Fruit fly (Drosophila melanogaster) whole organism, embryonic: ENCODE results near the gene CG7530.

Experiments
- BtbVII ChIP-seq: fragments of 200-800 bp; sonication (Bioruptor generic); optimal IDR thresholded peaks from 3 replicates; lab custom pipeline; 2017; ENCODE audit warnings: missing biosample characterization, mild to moderate bottlenecking, missing genetic modification characterization
- Bteb2 ChIP-seq: fragments of 200-800 bp; sonication (Bioruptor generic); optimal IDR thresholded peaks from 2 replicates; lab custom pipeline; 2016; ENCODE audit warnings: missing biosample characterization, missing genetic modification characterization
- CG10274 ChIP-seq: fragments of 200-800 bp; sonication (Bioruptor generic); optimal IDR thresholded peaks from 3 replicates; lab custom pipeline; 2017; ENCODE audit warnings: missing biosample characterization, mild to moderate bottlenecking, missing genetic modification characterization
- CG11247 ChIP-seq: fragments of 200-800 bp; sonication (Bioruptor generic); IDR thresholded peaks from 2 replicates; pipeline ENCODE4 v1.3.6; 2022; ENCODE audit warnings: missing biosample characterization, missing genetic modification characterization
- CG11695 ChIP-seq: fragments of 200-800 bp; sonication (Bioruptor generic); IDR thresholded peaks from 3 replicates; pipeline ENCODE4 v1.3.6; 2022; ENCODE audit warnings: missing biosample characterization, missing genetic modification characterization
- CG14014 ChIP-seq: fragments of 200-800 bp; sonication (Bioruptor generic); IDR thresholded peaks from 2 replicates; pipeline ENCODE4 v1.3.6; 2022; ENCODE audit warnings: missing biosample characterization, missing genetic modification characterization
- CG14441 ChIP-seq: fragments of 200-800 bp; sonication (Bioruptor generic); IDR thresholded peaks from 2 replicates; pipeline ENCODE4 v1.3.6; 2022; ENCODE audit warnings: missing biosample characterization, missing genetic modification characterization
- CG14860 ChIP-seq: fragments of 200-800 bp; sonication (Bioruptor generic); IDR thresholded peaks from 3 replicates; pipeline ENCODE4 v1.3.6; 2022; ENCODE audit warnings: missing biosample characterization, missing genetic modification characterization; ENCODE audit not compliant: partially characterized antibody
- CG1602 ChIP-seq: fragments of 200-800 bp; sonication (Bioruptor generic); optimal IDR thresholded peaks from 3 replicates; lab custom pipeline; 2016; ENCODE audit warnings: missing biosample characterization, missing genetic modification characterization
- CG1647 ChIP-seq: fragments of 200-800 bp; sonication (Bioruptor generic); optimal IDR thresholded peaks from 3 replicates; lab custom pipeline; 2016; ENCODE audit warnings: missing biosample characterization, missing genetic modification characterization
- CG17612 ChIP-seq: fragments of 200-800 bp; sonication (Bioruptor generic); IDR thresholded peaks from 2 replicates; pipeline ENCODE4 v1.3.6; 2022; ENCODE audit warnings: missing biosample characterization, missing genetic modification characterization
- CG2129 ChIP-seq: fragments of 200-800 bp; sonication (Bioruptor generic); IDR thresholded peaks from 2 replicates; pipeline ENCODE4 v1.3.6; 2022; ENCODE audit warnings: missing biosample characterization, missing genetic modification characterization; ENCODE audit not compliant: partially characterized antibody
- CG30020 ChIP-seq: fragments of 200-800 bp; optimal IDR thresholded peaks from 2 replicates; lab custom pipeline; 2019; ENCODE audit warnings: missing biosample characterization, mild to moderate bottlenecking, missing genetic modification characterization, moderate library complexity
- CG31388 ChIP-seq: fragments of 200-800 bp; sonication (Bioruptor generic); optimal IDR thresholded peaks from 2 replicates; lab custom pipeline; 2016; ENCODE audit warnings: missing biosample characterization, missing genetic modification characterization
- CG3163 ChIP-seq: fragments of 200-800 bp; sonication (Bioruptor generic); optimal IDR thresholded peaks from 3 replicates; lab custom pipeline; 2016; ENCODE audit warnings: missing biosample characterization, missing genetic modification characterization
- CG3407 ChIP-seq: fragments of 200-800 bp; sonication (Bioruptor generic); optimal IDR thresholded peaks from 2 replicates; lab custom pipeline; 2018; ENCODE audit warnings: missing biosample characterization, mild to moderate bottlenecking, missing genetic modification characterization
- CG43689 ChIP-seq: fragments of 200-800 bp; sonication (Bioruptor generic); IDR thresholded peaks from 2 replicates; pipeline ENCODE4 v1.3.6; 2022; ENCODE audit warnings: missing biosample characterization, missing genetic modification characterization
- CG5953 ChIP-seq: fragments of 200-800 bp; sonication (Bioruptor generic); IDR thresholded peaks from 2 replicates; pipeline ENCODE4 v1.3.6; 2022; ENCODE audit warnings: missing biosample characterization, missing genetic modification characterization
- CG8924 ChIP-seq: fragments of 200-800 bp; optimal IDR thresholded peaks from 3 replicates; lab custom pipeline; 2019; ENCODE audit warnings: missing biosample characterization, mild to moderate bottlenecking, missing genetic modification characterization, moderate library complexity
- CG8944 ChIP-seq: fragments of 200-800 bp; sonication (Bioruptor generic); optimal IDR thresholded peaks from 3 replicates; lab custom pipeline; 2016; ENCODE audit warnings: missing biosample characterization, missing genetic modification characterization
- Camta ChIP-seq: fragments of 200-800 bp; sonication (Bioruptor generic); optimal IDR thresholded peaks from 2 replicates; lab custom pipeline; 2016; ENCODE audit warnings: missing biosample characterization, missing genetic modification characterization
- D19B ChIP-seq: fragments of 200-800 bp; sonication (Bioruptor generic); optimal IDR thresholded peaks from 2 replicates; lab custom pipeline; 2017; ENCODE audit warnings: missing biosample characterization, mild to moderate bottlenecking, missing genetic modification characterization
- Deaf1 ChIP-seq: fragments of 200-800 bp; optimal IDR thresholded peaks from 3 replicates; lab custom pipeline; 2019; ENCODE audit warnings: missing biosample characterization, mild to moderate bottlenecking, missing genetic modification characterization, moderate library complexity
- Dll ChIP-seq: fragments of 200-800 bp; sonication (Bioruptor generic); IDR thresholded peaks from 4 replicates; pipeline ENCODE4 v1.3.6; 2022; ENCODE audit warnings: missing biosample characterization, missing genetic modification characterization; ENCODE audit not compliant: partially characterized antibody
- Hmx ChIP-seq: fragments of 200-800 bp; sonication (Bioruptor generic); optimal IDR thresholded peaks from 2 replicates; lab custom pipeline; 2016; ENCODE audit warnings: missing biosample characterization, missing genetic modification characterization
- Hr39 ChIP-seq: fragments of >200 bp; optimal IDR thresholded peaks from 2 replicates; lab custom pipeline; 2017
- Lhr ChIP-seq: fragments of 200-800 bp; sonication (Bioruptor generic); optimal IDR thresholded peaks from 3 replicates; lab custom pipeline; 2017; ENCODE audit warnings: mild to moderate bottlenecking, missing biosample characterization, missing genetic modification reagents, missing genetic modification characterization
- Lpt ChIP-seq: fragments of >200 bp; optimal IDR thresholded peaks from 2 replicates; lab custom pipeline; 2018; ENCODE audit warnings: missing biosample characterization, missing genetic modification characterization
- Max ChIP-seq: fragments of 200-800 bp; sonication (Bioruptor generic); optimal IDR thresholded peaks from 2 replicates; lab custom pipeline; 2016; ENCODE audit warnings: missing biosample characterization, mild to moderate bottlenecking, missing genetic modification characterization
- NC2α ChIP-seq: fragments of 200-800 bp; sonication (Bioruptor generic); optimal IDR thresholded peaks from 2 replicates; lab custom pipeline; 2016; ENCODE audit warnings: missing biosample characterization, missing genetic modification characterization
- Nf-YC ChIP-seq: fragments of 200-800 bp; optimal IDR thresholded peaks from 3 replicates; lab custom pipeline; 2019; ENCODE audit warnings: missing biosample characterization, mild to moderate bottlenecking, missing genetic modification characterization, moderate library complexity
- Ptx1 ChIP-seq: fragments of 200-800 bp; sonication (Bioruptor generic); IDR thresholded peaks from 2 replicates; pipeline ENCODE4 v1.3.6; 2022; ENCODE audit warnings: missing biosample characterization, missing genetic modification characterization
- Rx ChIP-seq: fragments of 200-800 bp; sonication (Bioruptor generic); IDR thresholded peaks from 2 replicates; pipeline ENCODE4 v1.3.6; 2022; ENCODE audit warnings: missing biosample characterization, missing genetic modification characterization
- Stat92E ChIP-seq, 3 experiments: fragments of >200 bp in 2 of 3; fragments of 200-800 bp in 1 of 3; sonication (Bioruptor generic) in 1 of 3; optimal IDR thresholded peaks; 2 replicates each; lab custom pipeline; 2017 to 2019; ENCODE audit warnings: missing biosample characterization in 3 of 3, missing genetic modification characterization in 3 of 3, mild to moderate bottlenecking in 1 of 3, moderate library complexity in 1 of 3
- Tbp ChIP-seq: fragments of >200 bp; optimal IDR thresholded peaks from 2 replicates; lab custom pipeline; 2018; ENCODE audit warnings: missing biosample characterization, missing genetic modification characterization
- ab ChIP-seq: fragments of 200-800 bp; sonication (Bioruptor generic); optimal IDR thresholded peaks from 2 replicates; lab custom pipeline; 2016; ENCODE audit warnings: missing biosample characterization, missing genetic modification characterization
- cad ChIP-seq: fragments of >200 bp; optimal IDR thresholded peaks from 2 replicates; lab custom pipeline; 2017; ENCODE audit warnings: missing biosample characterization, missing genetic modification characterization
- cato ChIP-seq: fragments of 200-800 bp; sonication (Bioruptor generic); optimal IDR thresholded peaks from 2 replicates; lab custom pipeline; 2016; ENCODE audit warnings: missing biosample characterization, missing genetic modification characterization, borderline replicate concordance
- ci ChIP-seq: fragments of 200-800 bp; sonication (Bioruptor generic); IDR thresholded peaks from 3 replicates; pipeline ENCODE4 v1.3.6; 2022; ENCODE audit warnings: missing biosample characterization, missing genetic modification characterization
- crc ChIP-seq: fragments of 200-800 bp; sonication (Bioruptor generic); optimal IDR thresholded peaks from 2 replicates; lab custom pipeline; 2016; ENCODE audit warnings: missing biosample characterization, missing genetic modification characterization
- grau ChIP-seq: fragments of 200-800 bp; optimal IDR thresholded peaks from 3 replicates; lab custom pipeline; 2019; ENCODE audit warnings: missing biosample characterization, mild to moderate bottlenecking, missing genetic modification characterization, moderate library complexity
- gro ChIP-seq: fragments of 200-800 bp; sonication (Bioruptor generic); optimal IDR thresholded peaks from 2 replicates; lab custom pipeline; 2016; ENCODE audit warnings: missing biosample characterization, missing genetic modification characterization
- h ChIP-seq: fragments of >200 bp; optimal IDR thresholded peaks from 2 replicates; lab custom pipeline; 2017
- ind ChIP-seq: fragments of 200-800 bp; sonication (Bioruptor generic); optimal IDR thresholded peaks from 3 replicates; lab custom pipeline; 2016; ENCODE audit warnings: missing biosample characterization, missing genetic modification characterization
- inv ChIP-seq: fragments of 200-800 bp; sonication (Bioruptor generic); IDR thresholded peaks from 2 replicates; pipeline ENCODE4 v1.3.6; 2022; ENCODE audit warnings: missing biosample characterization, missing genetic modification characterization; ENCODE audit not compliant: partially characterized antibody
- kni ChIP-seq: fragments of 200-800 bp; sonication (Bioruptor generic); optimal IDR thresholded peaks from 3 replicates; lab custom pipeline; 2017; ENCODE audit warnings: mild to moderate bottlenecking, missing biosample characterization, missing genetic modification reagents, missing genetic modification characterization
- lmd ChIP-seq: fragments of 200-800 bp; sonication (Bioruptor generic); IDR thresholded peaks from 2 replicates; pipeline ENCODE4 v1.3.6; 2022; ENCODE audit warnings: missing biosample characterization, missing genetic modification characterization
- mam ChIP-seq: fragments of 200-800 bp; sonication (Bioruptor generic); optimal IDR thresholded peaks from 3 replicates; lab custom pipeline; 2016; ENCODE audit warnings: missing biosample characterization, missing genetic modification characterization
- org-1 ChIP-seq: fragments of 200-800 bp; sonication (Bioruptor generic); optimal IDR thresholded peaks from 2 replicates; lab custom pipeline; 2017; ENCODE audit warnings: missing biosample characterization, missing genetic modification characterization
- pum ChIP-seq: fragments of 200-800 bp; sonication (Bioruptor generic); optimal IDR thresholded peaks from 2 replicates; lab custom pipeline; 2016; ENCODE audit warnings: missing biosample characterization, missing genetic modification characterization
- trem ChIP-seq: fragments of 200-800 bp; optimal IDR thresholded peaks from 3 replicates; lab custom pipeline; 2019; ENCODE audit warnings: missing biosample characterization, mild to moderate bottlenecking, missing genetic modification characterization, moderate library complexity
- usp ChIP-seq: fragments of >200 bp; optimal IDR thresholded peaks from 2 replicates; lab custom pipeline; 2017; ENCODE audit warnings: missing biosample characterization, missing genetic modification characterization
- wdn ChIP-seq: fragments of 200-800 bp; sonication (Bioruptor generic); IDR thresholded peaks from 2 replicates; pipeline ENCODE4 v1.3.6; 2022; ENCODE audit warnings: missing biosample characterization, missing genetic modification characterization

Gene CG7530

DNA sequence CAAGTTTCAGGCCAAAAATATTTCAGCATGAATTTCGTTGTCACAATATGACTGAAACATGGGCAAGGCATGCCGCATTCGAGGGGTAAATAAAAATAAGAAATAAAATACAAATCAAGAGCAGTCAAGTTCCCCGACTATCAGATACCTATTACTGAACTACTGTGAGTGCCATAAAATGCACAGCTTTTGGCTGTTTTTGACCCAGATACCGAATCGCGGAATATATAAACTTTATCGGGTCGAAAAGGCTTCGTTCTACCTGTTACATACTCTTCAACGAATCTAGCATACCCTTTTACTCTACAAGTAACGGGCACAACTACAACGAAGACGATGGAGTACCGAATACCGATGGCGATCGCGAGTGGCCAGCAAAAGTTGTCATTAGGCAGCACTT lies 24.4 kb downstream of the CG7530 start (continued):
- TF ChIP-seq CG8924 (tag; lab: Kevin White, UChicago) (no peak), CG1647 (GFP tag; lab: Kevin White, UChicago) (peak; percentile 41), CG8944 (peak; percentile 32), CG1602 (GFP tag; lab: Kevin White, UChicago) (no peak), CG5953 (GFP tag; lab: Robert Waterston, UW) (peak; percentile 73), CG31388 (GFP tag; lab: Kevin White, UChicago) (no peak), CG30020 (no peak), Rx (peak; percentile 62), Tbp (GFP tag; lab: Kevin White, UChicago) (no peak), crc (GFP tag; lab: Kevin White, UChicago) (peak; percentile 46), CG3163 (GFP tag; lab: Kevin White, UChicago) (no peak), ci (GFP tag; lab: Robert Waterston, UW) (peak; percentile 80), Bteb2 (GFP tag; lab: Kevin White, UChicago) (peak; percentile 25), D19B (GFP tag; lab: Kevin White, UChicago) (peak; percentile 84), ab (peak; percentile 20), Hmx (GFP tag; lab: Kevin White, UChicago) (no peak), wdn (GFP tag; lab: Robert Waterston, UW) (0 out of 2 replicates have a peak, but pooled peaks have one; percentile 44), ind (GFP tag; lab: Kevin White, UChicago) (peak; percentile 71), CG14014 (GFP tag; lab: Robert Waterston, UW) (peak; percentile 84), Ptx1 (GFP tag; lab: Robert Waterston, UW) (peak; percentile 80), Hr39 (lab: Kevin White, UChicago) (no peak), CG17612 (GFP tag; lab: Robert Waterston, UW) (no peak), NC2α (GFP tag; lab: Kevin White, UChicago) (no peak), CG10274 (GFP tag; lab: Kevin White, UChicago) (no peak), BtbVII (GFP tag; lab: Kevin White, UChicago) (peak; percentile 28), Nf-YC (tag; lab: Kevin White, UChicago) (no peak), CG11247 (peak; percentile 73), cad (GFP tag; lab: Kevin White, UChicago) (no peak), CG3407 (no peak), gro (GFP tag; lab: Kevin White, UChicago) (peak; percentile 68), h (lab: Kevin White, UChicago) (no peak), pum (GFP tag; lab: Kevin White, UChicago) (peak; percentile 58), CG14441 (GFP tag; lab: Robert Waterston, UW) (peak; percentile 81), lmd (GFP tag; lab: Robert Waterston, UW) (peak; percentile 77), Dll (GFP tag; lab: Robert Waterston, UW) (peak; percentile 60; the same call in 2 of the 4 replicates), Stat92E (GFP tag; optimal IDR thresholded peaks at IDR 0.05; lab: Kevin White, UChicago) (no peak), mam (GFP tag; lab: Kevin White, UChicago) (peak; percentile 76), inv (GFP tag; lab: Robert Waterston, UW) (peak; percentile 47; the same call in 1 of the 2 replicates), usp (GFP tag; lab: Kevin White, UChicago) (no peak), CG43689 (no peak; the same call in 1 of the 2 replicates), Lpt (GFP tag; lab: Kevin White, UChicago) (no peak), org-1 (GFP tag; lab: Kevin White, UChicago) (no peak), CG14860 (GFP tag; lab: Robert Waterston, UW) (peak; percentile 80), CG2129 (GFP tag; lab: Robert Waterston, UW) (no peak), grau (tag; lab: Kevin White, UChicago) (peak; percentile 51), kni (peak; percentile 41), Max (GFP tag; lab: Kevin White, UChicago) (no peak), Deaf1 (tag; lab: Kevin White, UChicago) (no peak), trem (tag; lab: Kevin White, UChicago) (no peak), CG11695 (GFP tag; lab: Robert Waterston, UW) (peak; percentile 67), cato (GFP tag; lab: Kevin White, UChicago) (no peak), Camta (GFP tag; lab: Kevin White, UChicago) (peak; percentile 31), Lhr (GFP tag; lab: Kevin White, UChicago) (no peak)
